Worm (Caenorhabditis elegans) whole organism, midembryonic: Measurements from ENCODE around the gene hpo-10.

Source experiments
- cog-1 ChIP-seq: sonication (generic microtip); optimal IDR thresholded peaks from 2 replicates; lab custom pipeline; 2016; ENCODE audit warnings: missing genetic modification characterization, missing compliant biosample characterization
- flt-1 ChIP-seq: fragments of 200-800 bp; sonication (Bioruptor generic); IDR thresholded peaks from 2 replicates; pipeline ENCODE4 v1.3.6; 2022; ENCODE audit warnings: missing genetic modification characterization, missing compliant biosample characterization
- klf-2 ChIP-seq: fragments of 200-800 bp; sonication (Bioruptor generic); conservative IDR thresholded peaks from 2 replicates; pipeline ENCODE4 v1.3.6; 2022; ENCODE audit warnings: missing genetic modification reagents, missing genetic modification characterization, missing compliant biosample characterization
- med-1 ChIP-seq: sonication (generic microtip); optimal IDR thresholded peaks from 2 replicates; lab custom pipeline; 2017; ENCODE audit warnings: missing genetic modification characterization, mild to moderate bottlenecking, missing compliant biosample characterization, antibody characterized with exemption, missing genetic modification reagents; ENCODE audit not compliant: insufficient read depth
- ref-1 ChIP-seq: fragments of 200-800 bp; sonication (Bioruptor generic); conservative IDR thresholded peaks from 2 replicates; pipeline ENCODE4 v1.3.6; 2022; ENCODE audit warnings: missing genetic modification reagents, missing genetic modification characterization, missing compliant biosample characterization
- tab-1 ChIP-seq: fragments of 200-800 bp; sonication (Bioruptor generic); IDR thresholded peaks from 2 replicates; pipeline ENCODE4 v1.3.6; 2022; ENCODE audit warnings: missing genetic modification characterization, missing compliant biosample characterization
- ztf-23 ChIP-seq: fragments of 200-800 bp; sonication (Bioruptor generic); IDR thresholded peaks from 2 replicates; pipeline ENCODE4 v1.3.6; 2022; ENCODE audit warnings: missing genetic modification reagents, missing genetic modification characterization, missing compliant biosample characterization
- ztf-29 ChIP-seq: fragments of 200-800 bp; sonication (Bioruptor generic); IDR thresholded peaks from 2 replicates; pipeline ENCODE4 v1.3.6; 2022; ENCODE audit warnings: missing genetic modification reagents, missing genetic modification characterization, missing compliant biosample characterization

DNA sequence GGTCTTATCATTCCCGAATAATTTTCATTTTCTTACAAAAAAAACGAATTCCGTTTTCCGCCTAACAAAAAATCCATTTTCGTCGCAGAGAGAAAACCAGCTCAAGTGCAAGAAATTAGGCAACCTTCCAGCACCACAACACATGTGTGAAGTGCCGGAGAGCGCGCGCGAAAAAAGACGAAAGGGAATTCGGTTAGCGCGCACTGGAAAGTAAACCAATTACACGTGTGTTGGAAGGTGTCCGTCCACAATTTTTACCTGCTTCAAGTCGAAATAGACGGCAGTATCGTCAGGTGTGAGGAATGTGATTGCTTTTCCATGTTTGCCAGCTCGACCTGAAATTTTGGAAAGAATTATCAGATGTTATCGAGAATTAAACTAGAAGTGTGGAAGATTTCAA is 44.6 kb upstream of the hpo-10 start:
- no peak for TF ChIP-seq ztf-23
- TF ChIP-seq cog-1 (tag; lab: Kevin White, UChicago) = no peak
- TF ChIP-seq flt-1 = no peak
- TF ChIP-seq klf-2 = no peak
- TF ChIP-seq ref-1 = no peak
- no peak for TF ChIP-seq tab-1 (GFP tag; lab: Robert Waterston, UW)
- TF ChIP-seq med-1 (GFP tag; lab: Kevin White, UChicago) = no peak
- TF ChIP-seq ztf-29 (GFP tag; lab: Robert Waterston, UW) = no peak
